Fruit fly (Drosophila melanogaster) whole organism, embryonic: ENCODE data around the gene CG17097.

Experiments
- Antp ChIP-seq: fragments of 200-800 bp; sonication (Bioruptor generic); optimal IDR thresholded peaks from 3 replicates; lab custom pipeline; 2016; ENCODE audit warnings: missing biosample characterization, missing genetic modification characterization
- B-H2 ChIP-seq: fragments of 200-800 bp; sonication (Bioruptor generic); optimal IDR thresholded peaks from 2 replicates; lab custom pipeline; 2018; ENCODE audit warnings: missing biosample characterization, mild to moderate bottlenecking, missing genetic modification characterization
- CG10321 ChIP-seq: fragments of 200-800 bp; sonication (Bioruptor generic); IDR thresholded peaks from 2 replicates; pipeline ENCODE4 v1.3.6; 2022; ENCODE audit warnings: missing biosample characterization, missing genetic modification characterization
- CG10366 ChIP-seq: fragments of 200-800 bp; sonication (Bioruptor generic); IDR thresholded peaks from 2 replicates; pipeline ENCODE4 v1.3.6; 2022; ENCODE audit warnings: missing biosample characterization, missing genetic modification characterization
- CG10431 ChIP-seq: fragments of 200-800 bp; sonication (Bioruptor generic); optimal IDR thresholded peaks from 3 replicates; lab custom pipeline; 2018; ENCODE audit warnings: missing biosample characterization, mild to moderate bottlenecking, missing genetic modification characterization
- CG10654 ChIP-seq: fragments of 200-800 bp; sonication (Bioruptor generic); optimal IDR thresholded peaks from 2 replicates; lab custom pipeline; 2016; ENCODE audit warnings: missing biosample characterization, missing genetic modification characterization
- CG12155 ChIP-seq: fragments of 200-800 bp; sonication (Bioruptor generic); optimal IDR thresholded peaks from 3 replicates; lab custom pipeline; 2016; ENCODE audit warnings: missing biosample characterization, missing genetic modification characterization
- CG12769 ChIP-seq: fragments of 200-800 bp; sonication (Bioruptor generic); optimal IDR thresholded peaks from 2 replicates; lab custom pipeline; 2019; ENCODE audit warnings: missing biosample characterization, mild to moderate bottlenecking, missing genetic modification characterization, moderate library complexity
- CG16815 ChIP-seq: fragments of 200-800 bp; sonication (Bioruptor generic); optimal IDR thresholded peaks from 3 replicates; lab custom pipeline; 2017; ENCODE audit warnings: missing biosample characterization, mild to moderate bottlenecking, missing genetic modification characterization
- CG16863 ChIP-seq: fragments of 200-800 bp; sonication (Bioruptor generic); optimal IDR thresholded peaks from 3 replicates; lab custom pipeline; 2016; ENCODE audit warnings: missing biosample characterization, missing genetic modification characterization
- CG17186 ChIP-seq: fragments of 200-800 bp; sonication (Bioruptor generic); optimal IDR thresholded peaks from 3 replicates; lab custom pipeline; 2017; ENCODE audit warnings: missing biosample characterization, missing genetic modification reagents, missing genetic modification characterization
- CG17912 ChIP-seq: fragments of 200-800 bp; sonication (Bioruptor generic); optimal IDR thresholded peaks from 2 replicates; lab custom pipeline; 2018; ENCODE audit warnings: missing biosample characterization, mild to moderate bottlenecking, missing genetic modification characterization
- CG2202 ChIP-seq: fragments of 200-800 bp; sonication (Bioruptor generic); optimal IDR thresholded peaks from 2 replicates; lab custom pipeline; 2018; ENCODE audit warnings: missing biosample characterization, mild to moderate bottlenecking, missing genetic modification characterization
- CG2678 ChIP-seq: fragments of 200-800 bp; sonication (Bioruptor generic); optimal IDR thresholded peaks from 3 replicates; lab custom pipeline; 2019; ENCODE audit warnings: missing biosample characterization, mild to moderate bottlenecking, missing genetic modification characterization, moderate library complexity
- CG2712 ChIP-seq: fragments of 200-800 bp; optimal IDR thresholded peaks from 3 replicates; lab custom pipeline; 2019; ENCODE audit warnings: missing biosample characterization, mild to moderate bottlenecking, missing genetic modification characterization, moderate library complexity
- CG2875 ChIP-seq: fragments of 200-800 bp; sonication (Bioruptor generic); optimal IDR thresholded peaks from 2 replicates; lab custom pipeline; 2017; ENCODE audit warnings: missing biosample characterization, mild to moderate bottlenecking, missing genetic modification characterization, missing genetic modification reagents
- CG3163 ChIP-seq: fragments of 200-800 bp; sonication (Bioruptor generic); optimal IDR thresholded peaks from 3 replicates; lab custom pipeline; 2016; ENCODE audit warnings: missing biosample characterization, missing genetic modification characterization
- CG3407 ChIP-seq: fragments of 200-800 bp; sonication (Bioruptor generic); optimal IDR thresholded peaks from 2 replicates; lab custom pipeline; 2018; ENCODE audit warnings: missing biosample characterization, mild to moderate bottlenecking, missing genetic modification characterization
- CG6689 ChIP-seq: fragments of 200-800 bp; sonication (Bioruptor generic); IDR thresholded peaks from 2 replicates; pipeline ENCODE4 v1.3.6; 2022; ENCODE audit warnings: missing biosample characterization, missing genetic modification characterization
- CG7928 ChIP-seq: fragments of 200-800 bp; sonication (Bioruptor generic); optimal IDR thresholded peaks from 2 replicates; lab custom pipeline; 2017; ENCODE audit warnings: missing biosample characterization, mild to moderate bottlenecking, missing genetic modification characterization
- CG8924 ChIP-seq: fragments of 200-800 bp; optimal IDR thresholded peaks from 3 replicates; lab custom pipeline; 2019; ENCODE audit warnings: missing biosample characterization, mild to moderate bottlenecking, missing genetic modification characterization, moderate library complexity
- D19A ChIP-seq: fragments of 200-800 bp; optimal IDR thresholded peaks from 3 replicates; lab custom pipeline; 2019; ENCODE audit warnings: missing biosample characterization, mild to moderate bottlenecking, missing genetic modification characterization, moderate library complexity
- Deaf1 ChIP-seq: fragments of 200-800 bp; optimal IDR thresholded peaks from 3 replicates; lab custom pipeline; 2019; ENCODE audit warnings: missing biosample characterization, mild to moderate bottlenecking, missing genetic modification characterization, moderate library complexity
- Dip2 ChIP-seq: fragments of 200-800 bp; sonication (Bioruptor generic); IDR thresholded peaks from 2 replicates; pipeline ENCODE4 v1.3.6; 2022; ENCODE audit warnings: missing biosample characterization, missing genetic modification characterization
- E2f1 ChIP-seq: fragments of 200-800 bp; sonication (Bioruptor generic); IDR thresholded peaks from 2 replicates; pipeline ENCODE4 v1.3.6; 2022; ENCODE audit warnings: missing biosample characterization, missing genetic modification characterization
- Elba2 ChIP-seq: fragments of 200-800 bp; sonication (Bioruptor generic); optimal IDR thresholded peaks from 3 replicates; lab custom pipeline; 2016; ENCODE audit warnings: missing biosample characterization, missing genetic modification characterization
- Gsc ChIP-seq: fragments of 200-800 bp; sonication (Bioruptor generic); IDR thresholded peaks from 2 replicates; pipeline ENCODE4 v1.3.6; 2022; ENCODE audit warnings: missing biosample characterization, missing genetic modification characterization
- Mad ChIP-seq: fragments of 200-800 bp; sonication (Bioruptor generic); optimal IDR thresholded peaks from 2 replicates; lab custom pipeline; 2016; ENCODE audit warnings: missing biosample characterization, missing genetic modification characterization
- Mes4 ChIP-seq: fragments of 200-800 bp; sonication (Bioruptor generic); optimal IDR thresholded peaks from 2 replicates; lab custom pipeline; 2016; ENCODE audit warnings: missing biosample characterization, missing genetic modification characterization
- Oaz ChIP-seq: fragments of 200-800 bp; sonication (Bioruptor generic); IDR thresholded peaks from 2 replicates; pipeline ENCODE4 v1.3.6; 2022; ENCODE audit warnings: missing biosample characterization, missing genetic modification characterization
- Rx ChIP-seq: fragments of 200-800 bp; sonication (Bioruptor generic); IDR thresholded peaks from 2 replicates; pipeline ENCODE4 v1.3.6; 2022; ENCODE audit warnings: missing biosample characterization, missing genetic modification characterization
- Sox102F ChIP-seq: fragments of 200-800 bp; sonication (Bioruptor generic); optimal IDR thresholded peaks from 2 replicates; lab custom pipeline; 2018; ENCODE audit warnings: missing biosample characterization, mild to moderate bottlenecking, missing genetic modification characterization, moderate library complexity
- Sry-β ChIP-seq: fragments of 200-800 bp; sonication (Bioruptor generic); optimal IDR thresholded peaks from 2 replicates; lab custom pipeline; 2018; ENCODE audit warnings: missing biosample characterization, mild to moderate bottlenecking, missing genetic modification characterization, moderate library complexity
- ase ChIP-seq: fragments of 200-800 bp; sonication (Bioruptor generic); IDR thresholded peaks from 3 replicates; pipeline ENCODE4 v1.3.6; 2022; ENCODE audit warnings: missing biosample characterization, missing genetic modification characterization
- bab2 ChIP-seq: fragments of 200-800 bp; sonication (Bioruptor generic); optimal IDR thresholded peaks from 2 replicates; lab custom pipeline; 2016; ENCODE audit warnings: missing biosample characterization, missing genetic modification characterization
- bbx ChIP-seq: fragments of 200-800 bp; sonication (Bioruptor generic); IDR thresholded peaks from 2 replicates; pipeline ENCODE4 v1.3.6; 2022; ENCODE audit warnings: missing biosample characterization, missing genetic modification characterization; ENCODE audit not compliant: partially characterized antibody
- dan ChIP-seq: fragments of 200-800 bp; sonication (Bioruptor generic); IDR thresholded peaks from 2 replicates; pipeline ENCODE4 v1.3.6; 2022; ENCODE audit warnings: missing biosample characterization, missing genetic modification characterization
- en ChIP-seq: fragments of 200-800 bp; sonication (Bioruptor generic); optimal IDR thresholded peaks from 2 replicates; lab custom pipeline; 2016; ENCODE audit warnings: missing biosample characterization, missing genetic modification characterization
- fd96Cb ChIP-seq: fragments of 200-800 bp; sonication (Bioruptor generic); optimal IDR thresholded peaks from 2 replicates; lab custom pipeline; 2018; ENCODE audit warnings: missing biosample characterization, mild to moderate bottlenecking, missing genetic modification characterization, moderate library complexity
- ftz-f1 ChIP-seq: fragments of 200-800 bp; sonication (Bioruptor generic); optimal IDR thresholded peaks from 2 replicates; lab custom pipeline; 2016; ENCODE audit warnings: missing biosample characterization, missing genetic modification characterization
- ham ChIP-seq: fragments of 200-800 bp; sonication (Bioruptor generic); IDR thresholded peaks from 2 replicates; pipeline ENCODE4 v1.3.6; 2022; ENCODE audit warnings: missing biosample characterization, missing genetic modification characterization
- klu ChIP-seq: fragments of 200-800 bp; sonication (Bioruptor generic); IDR thresholded peaks from 2 replicates; pipeline ENCODE4 v1.3.6; 2022; ENCODE audit warnings: missing biosample characterization, missing genetic modification characterization
- nerfin-2 ChIP-seq: fragments of 200-800 bp; sonication (Bioruptor generic); IDR thresholded peaks from 2 replicates; pipeline ENCODE4 v1.3.6; 2022; ENCODE audit warnings: missing biosample characterization, missing genetic modification characterization; ENCODE audit not compliant: partially characterized antibody
- pan ChIP-seq, 4 experiments: fragments of >200 bp in 3 of 4; fragments of 200-800 bp in 1 of 4; sonication (Bioruptor generic) in 1 of 4; optimal IDR thresholded peaks in 3 of 4; IDR thresholded peaks in 1 of 4; 2 replicates each; pipeline versions ENCODE4 v1.3.6 to Lab custom; 2017 to 2022; ENCODE audit warnings: missing biosample characterization in 2 of 4, missing genetic modification characterization in 2 of 4, mixed read lengths in 1 of 4
- phol ChIP-seq: fragments of 200-800 bp; sonication (Bioruptor generic); optimal IDR thresholded peaks from 3 replicates; lab custom pipeline; 2018; ENCODE audit warnings: missing biosample characterization, mild to moderate bottlenecking, missing genetic modification characterization, moderate library complexity
- ranshi ChIP-seq: fragments of 200-800 bp; sonication (Bioruptor generic); IDR thresholded peaks from 2 replicates; pipeline ENCODE4 v1.3.6; 2022; ENCODE audit warnings: missing biosample characterization, missing genetic modification characterization
- salm ChIP-seq: fragments of 200-800 bp; sonication (Bioruptor generic); optimal IDR thresholded peaks from 2 replicates; lab custom pipeline; 2018; ENCODE audit warnings: missing biosample characterization, mild to moderate bottlenecking, missing genetic modification characterization
- stwl ChIP-seq: fragments of 200-800 bp; sonication (Bioruptor generic); optimal IDR thresholded peaks from 3 replicates; lab custom pipeline; 2018; ENCODE audit warnings: missing biosample characterization, mild to moderate bottlenecking, missing genetic modification characterization, moderate library complexity
- wdn ChIP-seq: fragments of 200-800 bp; sonication (Bioruptor generic); IDR thresholded peaks from 2 replicates; pipeline ENCODE4 v1.3.6; 2022; ENCODE audit warnings: missing biosample characterization, missing genetic modification characterization

CG17097 gene

DNA sequence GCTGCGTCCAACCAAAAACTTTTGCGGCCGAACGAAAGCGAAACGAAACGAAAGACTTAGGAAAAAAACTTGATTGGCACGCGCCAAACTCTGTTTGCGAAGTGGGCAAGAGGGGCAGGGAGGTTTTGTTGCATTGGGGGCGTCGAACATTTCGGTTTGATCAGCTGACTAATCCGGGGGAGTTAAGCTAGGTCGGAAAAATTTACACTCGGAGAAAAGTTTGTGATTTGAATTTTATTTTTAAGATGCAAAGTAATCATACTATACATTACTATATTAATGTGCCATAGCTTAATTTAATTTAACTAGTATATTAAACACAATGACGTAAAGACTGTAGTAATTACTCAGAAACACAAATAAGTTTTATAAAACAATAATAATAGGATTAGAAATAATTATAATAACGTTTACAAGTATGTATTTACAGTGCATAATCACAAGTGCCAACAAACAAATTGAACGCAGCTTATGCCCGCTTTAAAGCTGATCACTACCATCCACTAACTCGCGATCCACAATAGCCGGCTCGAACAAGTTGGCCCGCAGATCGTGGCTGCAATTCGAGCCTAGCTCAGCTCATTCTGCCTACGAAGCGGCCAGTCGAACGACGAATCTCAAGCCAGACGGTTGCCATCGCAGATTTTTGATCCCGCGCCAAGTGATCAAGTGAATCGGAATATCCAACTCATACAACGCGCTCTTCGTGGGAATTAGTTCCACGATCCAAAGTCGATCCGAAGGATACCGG lies 15.4 kb downstream of the CG17097 start, which contains the start of gene CG31871 (continued):
- no peak for TF ChIP-seq CG16863 (GFP tag; lab: Kevin White, UChicago)
- TF ChIP-seq stwl: no peak
- peak; percentile 92 for TF ChIP-seq klu (GFP tag; lab: Robert Waterston, UW)
- no peak for TF ChIP-seq Sry-β (GFP tag; lab: Kevin White, UChicago)
- peak; percentile 17; the same call in 1 of the 2 replicates for TF ChIP-seq wdn (GFP tag; lab: Robert Waterston, UW)
- no peak for TF ChIP-seq Mes4 (GFP tag; lab: Kevin White, UChicago)
- TF ChIP-seq Sox102F: peak; percentile 84
- TF ChIP-seq Dip2 (GFP tag; lab: Robert Waterston, UW): no peak
- peak; percentile 30 for TF ChIP-seq CG12769 (tag; lab: Kevin White, UChicago)
- TF ChIP-seq bbx (GFP tag; lab: Robert Waterston, UW): no peak
- no peak for TF ChIP-seq Antp
- TF ChIP-seq CG8924 (tag; lab: Kevin White, UChicago): peak; percentile 85
- TF ChIP-seq phol (tag; lab: Kevin White, UChicago): peak; percentile 88
- TF ChIP-seq CG17186 (GFP tag; lab: Kevin White, UChicago): no peak
- TF ChIP-seq salm (tag; lab: Kevin White, UChicago): peak; percentile 42
- TF ChIP-seq E2f1 (GFP tag; lab: Robert Waterston, UW): peak; percentile 67
- TF ChIP-seq CG2712 (tag; lab: Kevin White, UChicago): peak; percentile 88
- TF ChIP-seq en (GFP tag; lab: Kevin White, UChicago): no peak
- TF ChIP-seq nerfin-2 (GFP tag; lab: Robert Waterston, UW): no peak
- no peak for TF ChIP-seq ham (GFP tag; lab: Robert Waterston, UW)
- TF ChIP-seq CG3407 (GFP tag; lab: Kevin White, UChicago): peak; percentile 52
- TF ChIP-seq D19A: no peak
- TF ChIP-seq CG17912: no peak
- TF ChIP-seq CG10431: peak; percentile 6
- no peak for TF ChIP-seq pan (optimal IDR thresholded peaks at IDR 0.05; lab: Kevin White, UChicago)
- TF ChIP-seq pan (GFP tag; optimal IDR thresholded peaks at IDR 0.05 in 1 of 2, IDR thresholded peaks at IDR 0.05 in 1 of 2): peak in 1 of 2 experiments; percentile 77
- peak; percentile 48 for TF ChIP-seq CG10366 (GFP tag; lab: Robert Waterston, UW)
- TF ChIP-seq Mad (GFP tag; lab: Kevin White, UChicago): no peak
- TF ChIP-seq ranshi: peak; percentile 63
- TF ChIP-seq CG2202: no peak
- TF ChIP-seq Deaf1: peak; percentile 60
- TF ChIP-seq fd96Cb (tag; lab: Kevin White, UChicago): peak; percentile 76
- peak; percentile 40; the same call in 1 of the 2 replicates for TF ChIP-seq Oaz (GFP tag; lab: Robert Waterston, UW)
- peak; percentile 88 for TF ChIP-seq CG2678
- peak; percentile 67; the same call in 2 of the 3 replicates for TF ChIP-seq ase (GFP tag; lab: Robert Waterston, UW)
- TF ChIP-seq dan (GFP tag; lab: Robert Waterston, UW): no peak
- no peak for TF ChIP-seq ftz-f1 (GFP tag; lab: Kevin White, UChicago)
- peak; percentile 52 for TF ChIP-seq CG2875 (GFP tag; lab: Kevin White, UChicago)
- no peak for TF ChIP-seq CG16815 (GFP tag; lab: Kevin White, UChicago)
- TF ChIP-seq Rx (GFP tag; lab: Robert Waterston, UW): no peak
- TF ChIP-seq Elba2: no peak
- TF ChIP-seq CG7928 (GFP tag; lab: Kevin White, UChicago): no peak
- no peak for TF ChIP-seq Gsc (GFP tag; lab: Robert Waterston, UW)
- peak; percentile 19 for TF ChIP-seq CG12155
- no peak for TF ChIP-seq CG10321 (GFP tag; lab: Robert Waterston, UW)
- TF ChIP-seq CG10654: peak; percentile 44
- TF ChIP-seq B-H2 (GFP tag; lab: Kevin White, UChicago): no peak
- peak; percentile 77; the same call in 1 of the 2 replicates for TF ChIP-seq CG6689 (GFP tag; lab: Robert Waterston, UW)
- peak; percentile 6 for TF ChIP-seq bab2 (GFP tag; lab: Kevin White, UChicago)
- no peak for TF ChIP-seq CG3163 (GFP tag; lab: Kevin White, UChicago)
